Fruit fly (Drosophila melanogaster) whole organism, prepupa: ENCODE results near the gene CG9498.

Experiments
- CG10631 ChIP-seq: fragments of 200-800 bp; sonication (Bioruptor generic); optimal IDR thresholded peaks from 2 replicates; lab custom pipeline; 2016; ENCODE audit warnings: missing biosample characterization, missing genetic modification characterization
- CG11762 ChIP-seq: fragments of 200-800 bp; sonication (Bioruptor generic); optimal IDR thresholded peaks from 3 replicates; lab custom pipeline; 2016; ENCODE audit warnings: missing biosample characterization, missing genetic modification characterization; ENCODE audit not compliant: insufficient read depth
- CG32006 ChIP-seq: fragments of 200-800 bp; sonication (Bioruptor generic); optimal IDR thresholded peaks from 3 replicates; lab custom pipeline; 2017; ENCODE audit warnings: missing biosample characterization, mild to moderate bottlenecking, missing genetic modification characterization
- CG34406 ChIP-seq: fragments of 200-800 bp; sonication (Bioruptor generic); optimal IDR thresholded peaks from 3 replicates; lab custom pipeline; 2016; ENCODE audit warnings: missing biosample characterization, missing genetic modification characterization
- CG6854 ChIP-seq: fragments of 200-800 bp; sonication (Bioruptor generic); optimal IDR thresholded peaks from 2 replicates; lab custom pipeline; 2017; ENCODE audit warnings: missing biosample characterization, mild to moderate bottlenecking, missing genetic modification characterization
- CG8319 ChIP-seq: fragments of 200-800 bp; sonication (Bioruptor generic); optimal IDR thresholded peaks from 3 replicates; lab custom pipeline; 2016; ENCODE audit warnings: missing biosample characterization, missing genetic modification characterization
- Ets21C ChIP-seq: fragments of 200-800 bp; sonication (Bioruptor generic); optimal IDR thresholded peaks from 3 replicates; lab custom pipeline; 2016; ENCODE audit warnings: missing biosample characterization, missing genetic modification characterization
- Hr39 ChIP-seq: fragments of 200-800 bp; sonication (Bioruptor generic); optimal IDR thresholded peaks from 2 replicates; lab custom pipeline; 2016; ENCODE audit warnings: missing biosample characterization, missing genetic modification characterization
- Sox102F ChIP-seq: fragments of 200-800 bp; sonication (Bioruptor generic); optimal IDR thresholded peaks from 2 replicates; lab custom pipeline; 2016; ENCODE audit warnings: missing biosample characterization, mild to moderate bottlenecking, missing genetic modification characterization
- acj6 ChIP-seq: fragments of 200-800 bp; sonication (Bioruptor generic); optimal IDR thresholded peaks from 3 replicates; lab custom pipeline; 2016; ENCODE audit warnings: missing biosample characterization, missing genetic modification characterization

dm6 chr2L:6337843-6338366 is 12.9 kb downstream of the CG9498 start:
- TF ChIP-seq CG11762 (GFP tag; lab: Kevin White, UChicago) (no peak), CG34406 (no peak), Sox102F (no peak), CG32006 (GFP tag; lab: Kevin White, UChicago) (no peak), acj6 (GFP tag; lab: Kevin White, UChicago) (no peak), Hr39 (GFP tag; lab: Kevin White, UChicago) (no peak), CG8319 (GFP tag; lab: Kevin White, UChicago) (no peak), CG10631 (GFP tag; lab: Kevin White, UChicago) (no peak), Ets21C (no peak), CG6854 (GFP tag; lab: Kevin White, UChicago) (no peak)
